Worm (Caenorhabditis elegans): Measurements from ENCODE around the gene npr-42.

- TF ChIP-seq elt-3 (tag; optimal IDR thresholded peaks at IDR 0.05): no peak
- TF ChIP-seq mab-5 (tag; optimal IDR thresholded peaks at IDR 0.05): no peak
Observed at ce11 chrII:4306921-4307630, 31.1 kb downstream of the npr-42 start, which contains the start of gene Y52E8A.3.

All from whole organism, L2 larva.